Fruit fly (Drosophila melanogaster) whole organism, prepupa: ENCODE results near the gene CG2247.

Experiments used
- CG10669 ChIP-seq: fragments of 200-800 bp; sonication (Bioruptor generic); optimal IDR thresholded peaks from 3 replicates; lab custom pipeline; 2018; ENCODE audit warnings: missing biosample characterization, mild to moderate bottlenecking, missing genetic modification characterization, moderate library complexity
- CG11294 ChIP-seq: fragments of 200-800 bp; sonication (Bioruptor generic); IDR thresholded peaks from 2 replicates; pipeline ENCODE4 v1.3.6; 2022; ENCODE audit warnings: missing biosample characterization, missing genetic modification characterization
- CG11902 ChIP-seq: fragments of 200-800 bp; sonication (Bioruptor generic); optimal IDR thresholded peaks from 3 replicates; lab custom pipeline; 2016; ENCODE audit warnings: missing biosample characterization, missing genetic modification characterization
- CG1621 ChIP-seq: fragments of 200-800 bp; sonication (Bioruptor generic); optimal IDR thresholded peaks from 3 replicates; lab custom pipeline; 2018; ENCODE audit warnings: missing biosample characterization, mild to moderate bottlenecking, missing genetic modification characterization
- CG3032 ChIP-seq: fragments of 200-800 bp; optimal IDR thresholded peaks from 2 replicates; lab custom pipeline; 2019; ENCODE audit warnings: missing biosample characterization, mild to moderate bottlenecking, missing genetic modification characterization, moderate library complexity
- CG6276 ChIP-seq: fragments of 200-800 bp; sonication (Bioruptor generic); optimal IDR thresholded peaks from 2 replicates; lab custom pipeline; 2017; ENCODE audit warnings: missing biosample characterization, mild to moderate bottlenecking, missing genetic modification characterization
- CG6854 ChIP-seq: fragments of 200-800 bp; sonication (Bioruptor generic); optimal IDR thresholded peaks from 2 replicates; lab custom pipeline; 2017; ENCODE audit warnings: missing biosample characterization, mild to moderate bottlenecking, missing genetic modification characterization
- CG7368 ChIP-seq: fragments of 200-800 bp; sonication (Bioruptor generic); optimal IDR thresholded peaks from 3 replicates; lab custom pipeline; 2016; ENCODE audit warnings: missing biosample characterization, missing genetic modification characterization
- CG8119 ChIP-seq: fragments of 200-800 bp; sonication (Bioruptor generic); IDR thresholded peaks from 3 replicates; pipeline ENCODE4 v1.3.6; 2022; ENCODE audit warnings: missing biosample characterization, missing genetic modification characterization
- CG8319 ChIP-seq: fragments of 200-800 bp; sonication (Bioruptor generic); optimal IDR thresholded peaks from 3 replicates; lab custom pipeline; 2016; ENCODE audit warnings: missing biosample characterization, missing genetic modification characterization
- CG8632 ChIP-seq: fragments of 200-800 bp; sonication (Bioruptor generic); optimal IDR thresholded peaks from 3 replicates; lab custom pipeline; 2016; ENCODE audit warnings: missing biosample characterization, missing genetic modification characterization
- CG9139 ChIP-seq: fragments of 200-800 bp; sonication (Bioruptor generic); optimal IDR thresholded peaks from 3 replicates; lab custom pipeline; 2017; ENCODE audit warnings: missing biosample characterization, mild to moderate bottlenecking, missing genetic modification characterization
- Eip75B ChIP-seq: fragments of 200-800 bp; sonication (Bioruptor generic); optimal IDR thresholded peaks from 3 replicates; lab custom pipeline; 2016; ENCODE audit warnings: missing biosample characterization, missing genetic modification characterization
- Eip78C ChIP-seq: fragments of 200-800 bp; sonication (Bioruptor generic); peaks from one replicate; lab custom pipeline; 2016; ENCODE audit warnings: missing biosample characterization, missing genetic modification characterization
- Eip93F ChIP-seq: fragments of 200-800 bp; sonication (Bioruptor generic); optimal IDR thresholded peaks from 2 replicates; lab custom pipeline; 2016; ENCODE audit warnings: missing biosample characterization, mild to moderate bottlenecking, missing genetic modification characterization
- Ets96B ChIP-seq: fragments of 200-800 bp; optimal IDR thresholded peaks from 2 replicates; lab custom pipeline; 2019; ENCODE audit warnings: missing biosample characterization, mild to moderate bottlenecking, missing genetic modification characterization, moderate library complexity
- Gug ChIP-seq: fragments of 200-800 bp; sonication (Bioruptor generic); IDR thresholded peaks from 2 replicates; pipeline ENCODE4 v1.3.6; 2022; ENCODE audit warnings: missing biosample characterization, missing genetic modification characterization
- Hr39 ChIP-seq: fragments of 200-800 bp; sonication (Bioruptor generic); optimal IDR thresholded peaks from 2 replicates; lab custom pipeline; 2016; ENCODE audit warnings: missing biosample characterization, missing genetic modification characterization
- Met ChIP-seq: fragments of 200-800 bp; sonication (Bioruptor generic); optimal IDR thresholded peaks from 3 replicates; lab custom pipeline; 2016; ENCODE audit warnings: missing biosample characterization, missing genetic modification characterization
- OdsH ChIP-seq: fragments of 200-800 bp; sonication (Bioruptor generic); optimal IDR thresholded peaks from 3 replicates; lab custom pipeline; 2016; ENCODE audit warnings: missing biosample characterization, missing genetic modification characterization
- Smox ChIP-seq: fragments of 200-800 bp; sonication (Bioruptor generic); optimal IDR thresholded peaks from 3 replicates; lab custom pipeline; 2016; ENCODE audit warnings: missing biosample characterization, missing genetic modification characterization
- Sox15 ChIP-seq: fragments of 200-800 bp; sonication (Bioruptor generic); optimal IDR thresholded peaks from 3 replicates; lab custom pipeline; 2016; ENCODE audit warnings: missing biosample characterization, missing genetic modification characterization
- achi ChIP-seq: fragments of 200-800 bp; sonication (Bioruptor generic); optimal IDR thresholded peaks from 3 replicates; lab custom pipeline; 2016; ENCODE audit warnings: missing biosample characterization, missing genetic modification characterization
- acj6 ChIP-seq: fragments of 200-800 bp; sonication (Bioruptor generic); optimal IDR thresholded peaks from 3 replicates; lab custom pipeline; 2016; ENCODE audit warnings: missing biosample characterization, missing genetic modification characterization
- cyc ChIP-seq: fragments of 200-800 bp; sonication (Bioruptor generic); optimal IDR thresholded peaks from 3 replicates; lab custom pipeline; 2016; ENCODE audit warnings: missing biosample characterization, missing genetic modification characterization
- dac ChIP-seq: fragments of 200-800 bp; sonication (Bioruptor generic); optimal IDR thresholded peaks from 2 replicates; lab custom pipeline; 2017; ENCODE audit warnings: missing biosample characterization, mild to moderate bottlenecking, missing genetic modification characterization
- dsx ChIP-seq: fragments of 200-800 bp; optimal IDR thresholded peaks from 3 replicates; lab custom pipeline; 2019; ENCODE audit warnings: missing biosample characterization, mild to moderate bottlenecking, missing genetic modification characterization, moderate library complexity; ENCODE audit not compliant: poor library complexity, severe bottlenecking
- esn ChIP-seq: fragments of 200-800 bp; sonication (Bioruptor generic); optimal IDR thresholded peaks from 2 replicates; lab custom pipeline; 2016; ENCODE audit warnings: missing biosample characterization, mild to moderate bottlenecking, missing genetic modification characterization, moderate library complexity
- fd59A ChIP-seq: fragments of 200-800 bp; sonication (Bioruptor generic); optimal IDR thresholded peaks from 2 replicates; lab custom pipeline; 2017; ENCODE audit warnings: missing biosample characterization, mild to moderate bottlenecking, missing genetic modification characterization, missing genetic modification reagents
- fd85E ChIP-seq: fragments of 200-800 bp; sonication (Bioruptor generic); optimal IDR thresholded peaks from 3 replicates; lab custom pipeline; 2016; ENCODE audit warnings: missing biosample characterization, missing genetic modification characterization
- pdm3 ChIP-seq: fragments of 200-800 bp; sonication (Bioruptor generic); optimal IDR thresholded peaks from 3 replicates; lab custom pipeline; 2016; ENCODE audit warnings: missing biosample characterization, missing genetic modification characterization
- salr ChIP-seq, 2 experiments: fragments of 200-800 bp; sonication (Bioruptor generic); optimal IDR thresholded peaks; 3 replicates each; lab custom pipeline; 2016 to 2018; ENCODE audit warnings: missing biosample characterization in 2 of 2, missing genetic modification characterization in 2 of 2, mild to moderate bottlenecking in 1 of 2
- spab ChIP-seq: fragments of 200-800 bp; sonication (Bioruptor generic); optimal IDR thresholded peaks from 2 replicates; lab custom pipeline; 2017; ENCODE audit warnings: missing biosample characterization, mild to moderate bottlenecking, missing genetic modification characterization, missing genetic modification reagents
- ss ChIP-seq, 2 experiments: fragments of 200-800 bp; sonication (Bioruptor generic); optimal IDR thresholded peaks; 2 replicates in 1 of 2; 3 replicates in 1 of 2; lab custom pipeline; 2017 to 2018; ENCODE audit warnings: mild to moderate bottlenecking in 2 of 2, missing biosample characterization in 2 of 2, missing genetic modification characterization in 2 of 2, moderate library complexity in 1 of 2
- svp ChIP-seq: fragments of 200-800 bp; sonication (Bioruptor generic); peaks from one replicate; lab custom pipeline; 2016; ENCODE audit warnings: missing biosample characterization, missing genetic modification characterization

Gene CG2247

DNA sequence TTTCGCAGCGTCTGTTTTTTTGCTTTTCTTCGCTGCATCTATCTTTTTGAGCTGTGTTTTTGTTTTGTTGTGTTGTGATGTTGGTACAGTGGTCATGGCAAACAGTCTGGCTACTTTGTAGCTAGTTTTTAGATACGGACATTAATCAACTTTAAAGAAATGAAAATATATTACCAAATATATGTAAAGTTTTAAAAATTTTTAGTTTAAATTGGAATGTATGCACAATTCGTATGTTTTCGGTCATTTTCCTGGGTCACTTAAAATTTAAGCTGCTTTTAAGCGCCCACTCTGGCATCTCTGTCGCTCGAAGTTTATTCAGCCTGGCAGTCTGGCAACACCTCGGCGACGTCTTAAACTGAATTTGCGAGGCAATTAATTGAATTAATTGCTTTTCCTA lies 34.9 kb downstream of the CG2247 start, which contains the start of gene CG11695 (continued):
- TF ChIP-seq cyc (GFP tag; lab: Kevin White, UChicago) (peak; percentile 65), CG11294 (GFP tag; lab: Robert Waterston, UW) (peak; percentile 58), Eip75B (peak; percentile 65), CG11902 (peak; percentile 48), achi (GFP tag; lab: Kevin White, UChicago) (peak; percentile 65), CG7368 (GFP tag; lab: Kevin White, UChicago) (peak; percentile 49), esn (peak; percentile 74), fd59A (peak; percentile 53), ss (GFP tag; optimal IDR thresholded peaks at IDR 0.05; lab: Kevin White, UChicago) (peak; percentile 44 to 72), CG8319 (no peak), Met (GFP tag; lab: Kevin White, UChicago) (no peak), Sox15 (GFP tag; lab: Kevin White, UChicago) (peak; percentile 50), dac (peak; percentile 44), Hr39 (peak; percentile 64), spab (no peak), Smox (GFP tag; lab: Kevin White, UChicago) (peak; percentile 61), CG1621 (peak; percentile 42), acj6 (GFP tag; lab: Kevin White, UChicago) (peak; percentile 71), CG8119 (GFP tag; lab: Robert Waterston, UW) (0 out of 3 replicates have a peak, but pooled peaks have one; percentile 53), OdsH (peak; percentile 74), svp (GFP tag; lab: Kevin White, UChicago) (peak; percentile 84), pdm3 (GFP tag; lab: Kevin White, UChicago) (peak; percentile 73), CG8632 (GFP tag; lab: Kevin White, UChicago) (peak; percentile 29), CG10669 (peak; percentile 62), CG9139 (peak; percentile 4), CG3032 (tag; lab: Kevin White, UChicago) (peak; percentile 77), Ets96B (tag; lab: Kevin White, UChicago) (peak; percentile 64), salr (GFP tag; optimal IDR thresholded peaks at IDR 0.05; lab: Kevin White, UChicago) (peak in 1 of 2 experiments; percentile 44), Eip93F (GFP tag; lab: Kevin White, UChicago) (no peak), Gug (GFP tag; lab: Robert Waterston, UW) (peak; percentile 32; the same call in 1 of the 2 replicates), CG6276 (GFP tag; lab: Kevin White, UChicago) (no peak), fd85E (GFP tag; lab: Kevin White, UChicago) (no peak), CG6854 (GFP tag; lab: Kevin White, UChicago) (no peak)
- TF ChIP-seq, all 60 proteins: peak for 47

DNA sequence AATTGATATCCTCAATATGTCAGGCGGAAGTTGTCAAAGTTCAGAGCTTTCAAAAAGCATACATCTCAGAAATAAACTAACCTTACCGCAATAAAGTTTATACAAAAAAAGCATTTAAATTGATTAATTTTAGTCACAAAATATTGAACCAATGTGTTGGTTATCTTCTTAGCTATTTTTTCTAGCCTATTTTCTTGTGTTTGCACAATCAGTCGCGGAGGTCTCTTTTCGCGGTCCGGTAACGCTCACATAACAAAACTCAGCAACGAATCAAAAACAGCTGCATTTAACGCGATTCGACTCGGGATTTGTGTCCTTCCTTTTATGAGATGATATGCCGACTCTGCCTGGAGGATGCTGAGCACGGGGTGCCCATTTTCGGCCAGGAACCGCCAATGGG lies 37.9 kb downstream of the CG2247 start, which contains the start of gene CG11696:
Gene CG11696, plus strand, starts transcription at position 203 of the 400 bp plus-strand sequence.
- TF ChIP-seq spab (no peak), Eip78C (GFP tag; lab: Kevin White, UChicago) (peak; percentile 37)

dm6 chrX:11572270-11572914 lies 39.1 kb downstream of the CG2247 start, which contains the start of the genes Kmn1 and Reepl1:
Kmn1 (minus strand) TSS chrX:11572442.
Reepl1 (plus strand) TSS chrX:11572707.
- peak; percentile 7 for TF ChIP-seq Hr39
- no peak for TF ChIP-seq dsx (GFP tag; lab: Kevin White, UChicago)
